Worm (Caenorhabditis elegans) whole organism, L1 larva: ENCODE measurements around the gene fbxb-102.

Source experiments
- ama-1 ChIP-seq: fragments of 150-350 bp; optimal IDR thresholded peaks from 2 replicates; lab custom pipeline; 2014
- dpl-1 ChIP-seq, 3 experiments: fragments of 150-350 bp in 2 of 3; sonication (generic microtip) in 1 of 3; optimal IDR thresholded peaks; 2 replicates each; lab custom pipeline; 2014 to 2017; ENCODE audit warnings: missing biosample characterization in 3 of 3, missing genetic modification characterization in 3 of 3, missing genetic modification reagents in 3 of 3

DNA sequence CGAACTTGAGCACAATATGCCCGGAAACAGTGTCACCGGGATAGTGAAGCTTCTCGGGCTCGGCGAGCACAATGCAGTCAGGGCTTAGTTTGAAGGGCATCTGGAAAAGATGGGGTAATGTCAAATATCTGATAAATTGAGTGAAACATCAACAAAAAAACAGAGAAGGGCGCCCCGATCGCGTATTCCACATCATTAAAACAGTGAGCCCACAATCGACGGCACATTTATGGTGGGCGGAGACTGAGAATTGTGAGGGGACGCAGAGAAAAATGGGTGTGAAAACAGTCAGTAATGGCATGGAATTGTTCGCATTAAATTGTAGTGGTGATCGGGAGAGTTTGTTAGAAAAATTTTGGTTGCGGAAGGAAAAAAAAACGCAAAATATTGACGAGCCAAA lies 1.9 kb upstream of the fbxb-102 start, which contains the start of gene arrd-9:
- TF ChIP-seq dpl-1 (GFP tag; optimal IDR thresholded peaks at IDR 0.05; lab: Kevin White, UChicago): no peak
- TF ChIP-seq ama-1 (lab: Kevin White, UChicago): no peak
